Worm (Caenorhabditis elegans) whole organism, L2 larva: Measurements from ENCODE around the gene srx-10.

Experiments used
- C34F6.9 ChIP-seq: fragments of 150-350 bp; optimal IDR thresholded peaks from 2 replicates; lab custom pipeline; 2014; ENCODE audit warnings: missing biosample characterization, missing genetic modification characterization
- F13H6.1 ChIP-seq: sonication (generic microtip); optimal IDR thresholded peaks from 2 replicates; lab custom pipeline; 2016; ENCODE audit warnings: missing genetic modification characterization, missing compliant biosample characterization
- R02D3.7 ChIP-seq: fragments of 150-350 bp; optimal IDR thresholded peaks from 2 replicates; lab custom pipeline; 2014; ENCODE audit warnings: missing biosample characterization, missing genetic modification characterization
- Y55F3AM.14 ChIP-seq: fragments of 200-800 bp; sonication (Bioruptor generic); optimal IDR thresholded peaks from 2 replicates; lab custom pipeline; 2018; ENCODE audit warnings: mild to moderate bottlenecking, missing genetic modification characterization, missing compliant biosample characterization
- ZK546.5 ChIP-seq: sonication (generic microtip); optimal IDR thresholded peaks from 2 replicates; lab custom pipeline; 2017; ENCODE audit warnings: missing biosample characterization, missing genetic modification characterization
- alr-1 ChIP-seq: fragments of 150-350 bp; optimal IDR thresholded peaks from 2 replicates; lab custom pipeline; 2014; ENCODE audit warnings: missing biosample characterization, missing genetic modification characterization
- aly-2 ChIP-seq: fragments of 150-350 bp; optimal IDR thresholded peaks from 2 replicates; lab custom pipeline; 2014; ENCODE audit warnings: missing biosample characterization, missing genetic modification characterization
- ama-1 ChIP-seq: fragments of 150-350 bp; optimal IDR thresholded peaks from 2 replicates; lab custom pipeline; 2018; ENCODE audit warnings: inconsistent platforms
- blmp-1 ChIP-seq: sonication (generic microtip); optimal IDR thresholded peaks from 2 replicates; lab custom pipeline; 2017; ENCODE audit warnings: missing genetic modification characterization, mild to moderate bottlenecking, missing compliant biosample characterization, antibody characterized with exemption, moderate library complexity; ENCODE audit not compliant: insufficient read depth
- ceh-16 ChIP-seq: fragments of 150-350 bp; optimal IDR thresholded peaks from 2 replicates; lab custom pipeline; 2014; ENCODE audit warnings: missing biosample characterization, missing genetic modification characterization
- ceh-82 ChIP-seq: fragments of 150-350 bp; optimal IDR thresholded peaks from 2 replicates; lab custom pipeline; 2014; ENCODE audit warnings: missing biosample characterization, missing genetic modification characterization
- crh-2 ChIP-seq: sonication (generic microtip); optimal IDR thresholded peaks from 2 replicates; lab custom pipeline; 2017; ENCODE audit warnings: missing biosample characterization, missing genetic modification characterization
- dmd-4 ChIP-seq: sonication (generic microtip); optimal IDR thresholded peaks from 2 replicates; lab custom pipeline; 2017; ENCODE audit warnings: missing biosample characterization, missing genetic modification characterization
- egl-27 ChIP-seq: sonication (generic microtip); optimal IDR thresholded peaks from 3 replicates; lab custom pipeline; 2017; ENCODE audit warnings: missing biosample characterization, missing genetic modification reagents, missing genetic modification characterization
- elt-1 ChIP-seq: fragments of 150-350 bp; optimal IDR thresholded peaks from 2 replicates; lab custom pipeline; 2014; ENCODE audit warnings: missing biosample characterization, missing genetic modification characterization
- elt-3 ChIP-seq: sonication (generic microtip); optimal IDR thresholded peaks from 2 replicates; lab custom pipeline; 2017; ENCODE audit warnings: missing biosample characterization, missing genetic modification characterization
- fos-1 ChIP-seq: fragments of 150-350 bp; optimal IDR thresholded peaks from 2 replicates; lab custom pipeline; 2014; ENCODE audit warnings: missing biosample characterization, missing genetic modification characterization
- gmeb-1 ChIP-seq: fragments of 150-350 bp; optimal IDR thresholded peaks from 2 replicates; lab custom pipeline; 2014; ENCODE audit warnings: missing biosample characterization, missing genetic modification characterization
- lin-11 ChIP-seq: fragments of 150-350 bp; sonication (generic microtip); optimal IDR thresholded peaks from 2 replicates; lab custom pipeline; 2014; ENCODE audit warnings: missing biosample characterization, missing genetic modification characterization, inconsistent platforms, mixed read lengths
- lin-13 ChIP-seq: fragments of 150-350 bp; optimal IDR thresholded peaks from 2 replicates; lab custom pipeline; 2014; ENCODE audit warnings: missing biosample characterization, missing genetic modification reagents, missing genetic modification characterization
- lin-39 ChIP-seq: fragments of 150-350 bp; optimal IDR thresholded peaks from 2 replicates; lab custom pipeline; 2014; ENCODE audit warnings: missing biosample characterization, missing genetic modification reagents, missing genetic modification characterization
- lsy-2 ChIP-seq, 2 experiments: fragments of 150-350 bp in 1 of 2; sonication (generic microtip) in 1 of 2; optimal IDR thresholded peaks; 2 replicates each; lab custom pipeline; 2014 to 2017; ENCODE audit warnings: missing biosample characterization in 2 of 2, missing genetic modification characterization in 2 of 2
- mab-5 ChIP-seq: fragments of 150-350 bp; optimal IDR thresholded peaks from 2 replicates; lab custom pipeline; 2014; ENCODE audit warnings: missing biosample characterization, missing genetic modification characterization
- mbf-1 ChIP-seq: sonication (generic microtip); optimal IDR thresholded peaks from 2 replicates; lab custom pipeline; 2017; ENCODE audit warnings: missing biosample characterization, missing genetic modification characterization
- mdl-1 ChIP-seq, 2 experiments: fragments of 150-350 bp in 1 of 2; sonication (generic microtip) in 1 of 2; optimal IDR thresholded peaks; 2 replicates each; lab custom pipeline; 2017; ENCODE audit warnings: missing biosample characterization in 2 of 2, missing genetic modification characterization in 2 of 2
- nhr-10 ChIP-seq: sonication (generic microtip); optimal IDR thresholded peaks from 2 replicates; lab custom pipeline; 2017; ENCODE audit warnings: missing biosample characterization, missing genetic modification characterization
- nhr-11 ChIP-seq: fragments of 150-350 bp; optimal IDR thresholded peaks from 2 replicates; lab custom pipeline; 2014; ENCODE audit warnings: missing biosample characterization, missing genetic modification characterization
- nhr-12 ChIP-seq: fragments of 150-350 bp; optimal IDR thresholded peaks from 2 replicates; lab custom pipeline; 2014; ENCODE audit warnings: missing biosample characterization, missing genetic modification characterization
- nhr-129 ChIP-seq: fragments of 150-350 bp; optimal IDR thresholded peaks from 2 replicates; lab custom pipeline; 2014; ENCODE audit warnings: missing biosample characterization, missing genetic modification characterization
- nhr-21 ChIP-seq: fragments of 150-350 bp; optimal IDR thresholded peaks from 2 replicates; lab custom pipeline; 2014; ENCODE audit warnings: missing biosample characterization, missing genetic modification characterization
- nhr-23 ChIP-seq: fragments of 150-350 bp; optimal IDR thresholded peaks from 2 replicates; lab custom pipeline; 2014; ENCODE audit warnings: missing biosample characterization, missing genetic modification reagents, missing genetic modification characterization
- nhr-237 ChIP-seq: fragments of 150-350 bp; optimal IDR thresholded peaks from 2 replicates; lab custom pipeline; 2014; ENCODE audit warnings: missing biosample characterization, missing genetic modification characterization
- nhr-25 ChIP-seq: fragments of 150-350 bp; sonication (generic microtip); optimal IDR thresholded peaks from 3 replicates; lab custom pipeline; 2014; ENCODE audit warnings: missing biosample characterization, missing genetic modification characterization
- nhr-6 ChIP-seq: fragments of 150-350 bp; optimal IDR thresholded peaks from 2 replicates; lab custom pipeline; 2014; ENCODE audit warnings: missing biosample characterization, missing genetic modification characterization
- nhr-77 ChIP-seq: fragments of 150-350 bp; optimal IDR thresholded peaks from 2 replicates; lab custom pipeline; 2014; ENCODE audit warnings: missing biosample characterization, missing genetic modification characterization
- peb-1 ChIP-seq: fragments of 150-350 bp; optimal IDR thresholded peaks from 2 replicates; lab custom pipeline; 2014; ENCODE audit warnings: missing biosample characterization, missing genetic modification characterization
- sem-4 ChIP-seq: fragments of 150-350 bp; optimal IDR thresholded peaks from 2 replicates; lab custom pipeline; 2014; ENCODE audit warnings: missing biosample characterization, missing genetic modification reagents, missing genetic modification characterization
- skn-1 ChIP-seq: sonication (generic microtip); optimal IDR thresholded peaks from 2 replicates; lab custom pipeline; 2017; ENCODE audit warnings: missing biosample characterization, missing genetic modification characterization
- sma-3 ChIP-seq: sonication (generic microtip); optimal IDR thresholded peaks from 2 replicates; lab custom pipeline; 2016; ENCODE audit warnings: missing genetic modification reagents, missing genetic modification characterization, missing compliant biosample characterization
- sma-9 ChIP-seq, 2 experiments: fragments of 150-350 bp in 1 of 2; sonication (generic microtip) in 1 of 2; optimal IDR thresholded peaks; 2 replicates each; lab custom pipeline; 2014 to 2016; ENCODE audit warnings: missing genetic modification characterization in 2 of 2, mild to moderate bottlenecking in 1 of 2, missing biosample characterization in 1 of 2, missing compliant biosample characterization in 1 of 2, missing genetic modification reagents in 1 of 2, moderate library complexity in 1 of 2
- snpc-4 ChIP-seq: fragments of 150-350 bp; optimal IDR thresholded peaks from 2 replicates; lab custom pipeline; 2014; ENCODE audit warnings: missing biosample characterization, missing genetic modification characterization
- unc-39 ChIP-seq: fragments of 150-350 bp; optimal IDR thresholded peaks from 2 replicates; lab custom pipeline; 2014; ENCODE audit warnings: missing biosample characterization, missing genetic modification characterization
- unc-55 ChIP-seq: fragments of 150-350 bp; sonication (generic microtip); optimal IDR thresholded peaks from 3 replicates; lab custom pipeline; 2014; ENCODE audit warnings: missing biosample characterization, missing genetic modification reagents, missing genetic modification characterization
- unc-62 ChIP-seq: fragments of 150-350 bp; optimal IDR thresholded peaks from 2 replicates; lab custom pipeline; 2014; ENCODE audit warnings: missing biosample characterization, missing genetic modification reagents, missing genetic modification characterization
- zag-1 ChIP-seq: fragments of 150-350 bp; optimal IDR thresholded peaks from 2 replicates; lab custom pipeline; 2014; ENCODE audit warnings: missing biosample characterization, missing genetic modification characterization
- ztf-1 ChIP-seq: fragments of 200-800 bp; sonication (Bioruptor generic); conservative IDR thresholded peaks from 2 replicates; pipeline ENCODE4 v1.3.6; 2022; ENCODE audit warnings: missing genetic modification characterization, missing compliant biosample characterization
- ztf-11 ChIP-seq: sonication (generic microtip); optimal IDR thresholded peaks from 2 replicates; lab custom pipeline; 2017; ENCODE audit warnings: missing biosample characterization, missing genetic modification characterization
- ztf-4 ChIP-seq: fragments of 150-350 bp; optimal IDR thresholded peaks from 2 replicates; lab custom pipeline; 2014; ENCODE audit warnings: missing biosample characterization, missing genetic modification characterization

The srx-10 gene

ce11 chrV:13908120-13908915 is 38.0 kb downstream of the srx-10 start:
- no peak for TF ChIP-seq C34F6.9 (tag; lab: Kevin White, UChicago)
- TF ChIP-seq nhr-237 (tag; lab: Kevin White, UChicago) = no peak
- peak; percentile 29 for TF ChIP-seq Y55F3AM.14 (GFP tag; lab: Kevin White, UChicago)
- no peak for TF ChIP-seq sem-4 (tag; lab: Kevin White, UChicago)
- TF ChIP-seq lsy-2 (tag; optimal IDR thresholded peaks at IDR 0.05; lab: Kevin White, UChicago) = peak in 1 of 2 experiments; percentile 38
- no peak for TF ChIP-seq nhr-23
- TF ChIP-seq aly-2 (tag; lab: Kevin White, UChicago) = no peak
- peak; percentile 8 for TF ChIP-seq sma-9 (GFP tag; optimal IDR thresholded peaks at IDR 0.05; lab: Kevin White, UChicago)
- TF ChIP-seq sma-9 (tag; optimal IDR thresholded peaks at IDR 0.05; lab: Kevin White, UChicago) = no peak
- peak; percentile 66 for TF ChIP-seq ztf-4 (tag; lab: Kevin White, UChicago)
- no peak for TF ChIP-seq elt-1
- no peak for TF ChIP-seq skn-1 (tag; lab: Kevin White, UChicago)
- TF ChIP-seq mab-5 (tag; lab: Kevin White, UChicago) = no peak
- TF ChIP-seq ama-1 (lab: Kevin White, UChicago) = peak; percentile 92

DNA sequence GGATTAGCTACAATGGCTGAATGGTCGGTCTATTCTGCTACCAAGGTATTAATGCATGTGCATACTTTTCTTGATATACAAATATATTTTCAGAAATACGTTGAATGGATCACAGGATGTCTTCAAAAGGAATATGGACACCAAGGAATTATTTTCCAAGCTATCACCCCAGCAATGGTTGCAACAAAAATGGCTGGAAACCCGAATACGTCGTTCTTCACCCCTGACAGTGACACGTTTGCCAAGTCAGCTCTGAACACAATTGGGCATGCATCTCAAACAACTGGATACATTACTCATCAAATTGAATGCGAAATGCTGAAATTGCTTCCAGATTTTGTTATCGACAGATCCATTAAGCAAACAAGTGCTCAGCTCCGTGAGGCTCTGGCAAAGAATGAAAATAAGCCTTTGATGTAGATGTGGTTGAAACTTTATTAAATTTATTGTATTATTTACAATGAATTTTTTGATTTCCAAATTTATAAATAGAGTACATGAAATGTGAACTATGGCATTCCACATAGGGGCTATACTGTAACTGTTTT is 38.7 kb downstream of the srx-10 start:
- TF ChIP-seq ceh-82 (tag; lab: Kevin White, UChicago) = no peak
- no peak for TF ChIP-seq zag-1
- peak; percentile 42 for TF ChIP-seq sma-9 (GFP tag; optimal IDR thresholded peaks at IDR 0.05; lab: Kevin White, UChicago)
- no peak for TF ChIP-seq sma-9 (tag; optimal IDR thresholded peaks at IDR 0.05; lab: Kevin White, UChicago)
- peak; percentile 11 for TF ChIP-seq F13H6.1 (tag; lab: Kevin White, UChicago)
- no peak for TF ChIP-seq unc-55
- no peak for TF ChIP-seq egl-27 (tag; lab: Kevin White, UChicago)
- peak; percentile 64 for TF ChIP-seq gmeb-1 (tag; lab: Kevin White, UChicago)
- TF ChIP-seq crh-2 (tag; lab: Kevin White, UChicago) = peak; percentile 62
- TF ChIP-seq lin-13 = peak; percentile 49
- no peak for TF ChIP-seq elt-1
- no peak for TF ChIP-seq ZK546.5 (tag; lab: Kevin White, UChicago)
- no peak for TF ChIP-seq aly-2 (tag; lab: Kevin White, UChicago)
- TF ChIP-seq alr-1 (tag; lab: Kevin White, UChicago) = no peak
- TF ChIP-seq sem-4 (tag; lab: Kevin White, UChicago) = peak; percentile 17
- TF ChIP-seq unc-39 (tag; lab: Kevin White, UChicago) = no peak
- no peak for TF ChIP-seq peb-1 (tag; lab: Kevin White, UChicago)
- no peak for TF ChIP-seq blmp-1 (tag; lab: Kevin White, UChicago)
- TF ChIP-seq lin-39 (tag; lab: Kevin White, UChicago) = no peak
- peak; percentile 62 for TF ChIP-seq sma-3 (GFP tag; lab: Kevin White, UChicago)
- TF ChIP-seq snpc-4 (tag; lab: Kevin White, UChicago) = no peak
- peak; percentile 46 for TF ChIP-seq nhr-21 (tag; lab: Kevin White, UChicago)
- no peak for TF ChIP-seq nhr-11 (tag; lab: Kevin White, UChicago)
- peak; percentile 53 for TF ChIP-seq ztf-4 (tag; lab: Kevin White, UChicago)
- no peak for TF ChIP-seq lin-11 (tag; lab: Kevin White, UChicago)
- TF ChIP-seq skn-1 (tag; lab: Kevin White, UChicago) = no peak
- no peak for TF ChIP-seq fos-1 (tag; lab: Kevin White, UChicago)
- peak; percentile 35 for TF ChIP-seq nhr-12 (tag; lab: Kevin White, UChicago)
- no peak for TF ChIP-seq nhr-237 (tag; lab: Kevin White, UChicago)
- no peak for TF ChIP-seq ceh-16 (tag; lab: Kevin White, UChicago)
- TF ChIP-seq ztf-11 = no peak
- peak; percentile 21 for TF ChIP-seq C34F6.9 (tag; lab: Kevin White, UChicago)
- TF ChIP-seq nhr-6 = no peak
- no peak for TF ChIP-seq ztf-1 (GFP tag; lab: Robert Waterston, UW)
- peak; percentile 58 for TF ChIP-seq nhr-129
- TF ChIP-seq nhr-77 (tag; lab: Kevin White, UChicago) = no peak
- TF ChIP-seq mab-5 (tag; lab: Kevin White, UChicago) = no peak
- peak; percentile 47 for TF ChIP-seq Y55F3AM.14 (GFP tag; lab: Kevin White, UChicago)
- TF ChIP-seq dmd-4 = no peak
- TF ChIP-seq R02D3.7 (tag; lab: Kevin White, UChicago) = no peak
- no peak for TF ChIP-seq nhr-23
- TF ChIP-seq nhr-10 = no peak
- TF ChIP-seq nhr-25 = peak; percentile 22
- TF ChIP-seq ama-1 (lab: Kevin White, UChicago) = peak; percentile 96
- TF ChIP-seq mdl-1 (tag; optimal IDR thresholded peaks at IDR 0.05; lab: Kevin White, UChicago) = no peak
- peak in 1 of 2 experiments; percentile 60 for TF ChIP-seq lsy-2 (tag; optimal IDR thresholded peaks at IDR 0.05; lab: Kevin White, UChicago)
- TF ChIP-seq elt-3 = no peak
- no peak for TF ChIP-seq mbf-1
- no peak for TF ChIP-seq unc-62 (GFP tag; lab: Kevin White, UChicago)
- TF ChIP-seq, all 48 proteins: peak for 16
